Worm (Caenorhabditis elegans) whole organism, L4 larva: ENCODE results near the gene ssr-2.

ENCODE experiments used
- D1046.2 ChIP-seq: fragments of 200-800 bp; sonication (Bioruptor generic); IDR thresholded peaks from 2 replicates; pipeline ENCODE4 v1.3.6; 2022; ENCODE audit warnings: missing genetic modification characterization, missing compliant biosample characterization
- Y105C5A.15 ChIP-seq: fragments of 200-800 bp; sonication (Bioruptor generic); IDR thresholded peaks from 2 replicates; pipeline ENCODE4 v1.3.6; 2022; ENCODE audit warnings: missing genetic modification characterization, missing compliant biosample characterization
- Y48G9A.11 ChIP-seq: fragments of 200-800 bp; sonication (Bioruptor generic); IDR thresholded peaks from 2 replicates; pipeline ENCODE4 v1.3.6; 2022; ENCODE audit warnings: missing genetic modification reagents, missing genetic modification characterization, missing compliant biosample characterization
- Y5F2A.4 ChIP-seq: fragments of 200-800 bp; sonication (Bioruptor generic); optimal IDR thresholded peaks from 2 replicates; lab custom pipeline; 2018; ENCODE audit warnings: mild to moderate bottlenecking, missing genetic modification characterization, missing compliant biosample characterization
- aha-1 ChIP-seq: fragments of 150-350 bp; peaks from one replicate; lab custom pipeline; 2014; ENCODE audit warnings: missing biosample characterization, missing genetic modification characterization
- aly-2 ChIP-seq: sonication (generic microtip); optimal IDR thresholded peaks from 2 replicates; lab custom pipeline; 2018; ENCODE audit warnings: missing biosample characterization, missing genetic modification characterization
- arid-1 ChIP-seq: fragments of 200-800 bp; sonication (Bioruptor generic); conservative IDR thresholded peaks from 2 replicates; pipeline ENCODE4 v1.3.6; 2022; ENCODE audit warnings: missing genetic modification reagents, missing genetic modification characterization, missing compliant biosample characterization
- attf-4 ChIP-seq: sonication (generic microtip); optimal IDR thresholded peaks from 3 replicates; lab custom pipeline; 2017; ENCODE audit warnings: missing biosample characterization, missing genetic modification characterization
- daf-16 ChIP-seq, 3 experiments: sonication (generic microtip); optimal IDR thresholded peaks; 2 replicates each; lab custom pipeline; 2016 to 2017; ENCODE audit warnings: missing genetic modification characterization in 3 of 3, missing genetic modification reagents in 3 of 3, mild to moderate bottlenecking in 2 of 3, missing compliant biosample characterization in 2 of 3, missing biosample characterization in 1 of 3, moderate library complexity in 1 of 3
- dmd-6 ChIP-seq: fragments of 200-800 bp; sonication (Bioruptor generic); IDR thresholded peaks from 2 replicates; pipeline ENCODE4 v1.3.6; 2022; ENCODE audit warnings: missing genetic modification reagents, missing genetic modification characterization, missing compliant biosample characterization
- dve-1 ChIP-seq: sonication (generic microtip); optimal IDR thresholded peaks from 2 replicates; lab custom pipeline; 2017; ENCODE audit warnings: antibody characterized with exemption, mild to moderate bottlenecking, missing genetic modification characterization, missing compliant biosample characterization; ENCODE audit not compliant: insufficient read depth
- fkh-10 ChIP-seq: fragments of 150-350 bp; optimal IDR thresholded peaks from 2 replicates; lab custom pipeline; 2014; ENCODE audit warnings: missing biosample characterization, missing genetic modification reagents, missing genetic modification characterization
- hlh-11 ChIP-seq: fragments of 200-800 bp; sonication (Bioruptor generic); optimal IDR thresholded peaks from 2 replicates; lab custom pipeline; 2018; ENCODE audit warnings: mild to moderate bottlenecking, missing genetic modification characterization, missing compliant biosample characterization
- hlh-30 ChIP-seq: sonication (generic microtip); optimal IDR thresholded peaks from 2 replicates; lab custom pipeline; 2017; ENCODE audit warnings: antibody characterized with exemption, mild to moderate bottlenecking, missing genetic modification characterization, missing compliant biosample characterization; ENCODE audit not compliant: insufficient read depth
- lin-29 ChIP-seq: fragments of 200-800 bp; sonication (Bioruptor generic); IDR thresholded peaks from 2 replicates; pipeline ENCODE4 v1.3.6; 2022; ENCODE audit warnings: missing genetic modification reagents, missing genetic modification characterization, missing compliant biosample characterization
- lin-39 ChIP-seq: fragments of 150-350 bp; optimal IDR thresholded peaks from 2 replicates; lab custom pipeline; 2014; ENCODE audit warnings: missing biosample characterization, missing genetic modification reagents, missing genetic modification characterization
- lir-3 ChIP-seq: sonication (generic microtip); optimal IDR thresholded peaks from 2 replicates; lab custom pipeline; 2016; ENCODE audit warnings: mild to moderate bottlenecking, missing genetic modification characterization, missing compliant biosample characterization
- lsy-2 ChIP-seq, 2 experiments: fragments of 150-350 bp in 1 of 2; sonication (generic microtip) in 1 of 2; optimal IDR thresholded peaks; 2 replicates each; lab custom pipeline; 2014 to 2017; ENCODE audit warnings: missing biosample characterization in 2 of 2, missing genetic modification characterization in 2 of 2
- madf-5 ChIP-seq, 2 experiments: fragments of 200-800 bp; sonication (Bioruptor generic); IDR thresholded peaks; 2 replicates each; pipeline ENCODE4 v1.3.6; 2022; ENCODE audit warnings: missing compliant biosample characterization in 2 of 2, missing genetic modification characterization in 2 of 2
- mdl-1 ChIP-seq, 2 experiments: fragments of 150-350 bp in 1 of 2; sonication (generic microtip) in 1 of 2; optimal IDR thresholded peaks; 2 replicates each; lab custom pipeline; 2014 to 2017; ENCODE audit warnings: missing biosample characterization in 2 of 2, missing genetic modification characterization in 2 of 2
- mxl-3 ChIP-seq: fragments of 200-800 bp; sonication (Bioruptor generic); optimal IDR thresholded peaks from 2 replicates; lab custom pipeline; 2018; ENCODE audit warnings: mild to moderate bottlenecking, missing genetic modification characterization, missing compliant biosample characterization
- nhr-11 ChIP-seq: fragments of 150-350 bp; optimal IDR thresholded peaks from 2 replicates; lab custom pipeline; 2014; ENCODE audit warnings: missing biosample characterization, missing genetic modification characterization
- php-3 ChIP-seq: fragments of 200-800 bp; sonication (Bioruptor generic); IDR thresholded peaks from 2 replicates; pipeline ENCODE4 v1.3.6; 2022; ENCODE audit warnings: missing genetic modification reagents, missing genetic modification characterization, missing compliant biosample characterization
- pqm-1 ChIP-seq: sonication (generic microtip); optimal IDR thresholded peaks from 2 replicates; lab custom pipeline; 2017; ENCODE audit warnings: missing biosample characterization, missing genetic modification characterization
- rbr-2 ChIP-seq: sonication (generic microtip); optimal IDR thresholded peaks from 2 replicates; lab custom pipeline; 2016; ENCODE audit warnings: missing genotype, missing genetic modification characterization, missing compliant biosample characterization
- set-16 ChIP-seq: fragments of 200-800 bp; sonication (Bioruptor generic); IDR thresholded peaks from 2 replicates; pipeline ENCODE4 v1.3.6; 2022; ENCODE audit warnings: missing genetic modification reagents, missing genetic modification characterization, missing compliant biosample characterization
- snpc-1.2 ChIP-seq: fragments of 200-800 bp; sonication (Bioruptor generic); IDR thresholded peaks from 2 replicates; pipeline ENCODE4 v1.3.6; 2022; ENCODE audit warnings: missing genetic modification reagents, missing genetic modification characterization, missing compliant biosample characterization
- snpc-4 ChIP-seq: fragments of 150-350 bp; optimal IDR thresholded peaks from 2 replicates; lab custom pipeline; 2014; ENCODE audit warnings: missing biosample characterization, missing genetic modification characterization
- tag-97 ChIP-seq: fragments of 200-800 bp; sonication (Bioruptor generic); IDR thresholded peaks from 2 replicates; pipeline ENCODE4 v1.3.6; 2022; ENCODE audit warnings: missing genetic modification characterization, missing compliant biosample characterization
- tra-1 ChIP-seq: fragments of 200-800 bp; sonication (Bioruptor generic); IDR thresholded peaks from 2 replicates; pipeline ENCODE4 v1.3.6; 2022; ENCODE audit warnings: missing genetic modification reagents, missing genetic modification characterization, missing compliant biosample characterization
- unc-130 ChIP-seq: sonication (generic microtip); optimal IDR thresholded peaks from 2 replicates; lab custom pipeline; 2016; ENCODE audit warnings: missing genetic modification reagents, missing genetic modification characterization, missing compliant biosample characterization
- unc-39 ChIP-seq: sonication (generic microtip); optimal IDR thresholded peaks from 2 replicates; lab custom pipeline; 2017; ENCODE audit warnings: missing biosample characterization, missing genetic modification characterization
- unc-62 ChIP-seq, 3 experiments: fragments of 150-350 bp in 1 of 3; sonication (generic microtip); optimal IDR thresholded peaks in 2 of 3; peaks in 1 of 3; 1 replicate in 1 of 3; 2 replicates in 2 of 3; lab custom pipeline; 2014 to 2017; ENCODE audit warnings: missing biosample characterization in 3 of 3, missing genetic modification characterization in 3 of 3, missing genetic modification reagents in 3 of 3, missing genotype in 1 of 3
- ztf-11 ChIP-seq: fragments of 150-350 bp; optimal IDR thresholded peaks from 2 replicates; lab custom pipeline; 2014; ENCODE audit warnings: missing biosample characterization, missing genetic modification characterization

Gene ssr-2

ce11 chrX:2836770-2837169 is 9.2 kb upstream of the ssr-2 start:
- TF ChIP-seq tra-1 (GFP tag; lab: Robert Waterston, UW) (peak; percentile 78; the same call in 1 of the 2 replicates), hlh-11 (tag; lab: Kevin White, UChicago) (peak; percentile 61), daf-16 (GFP tag; optimal IDR thresholded peaks at IDR 0.05; lab: Kevin White, UChicago) (no peak), daf-16 (tag; optimal IDR thresholded peaks at IDR 0.05; lab: Kevin White, UChicago) (peak; percentile 59), tag-97 (GFP tag; lab: Robert Waterston, UW) (no peak), unc-62 (GFP tag; optimal IDR thresholded peaks at IDR 0.05 in 1 of 2; lab: Kevin White, UChicago) (peak in 1 of 2 experiments; percentile 0), unc-62 (tag; optimal IDR thresholded peaks at IDR 0.05; lab: Kevin White, UChicago) (no peak), mxl-3 (GFP tag; lab: Kevin White, UChicago) (peak; percentile 2), dmd-6 (GFP tag; lab: Robert Waterston, UW) (peak; percentile 87), lin-29 (GFP tag; lab: Robert Waterston, UW) (no peak), hlh-30 (tag; lab: Kevin White, UChicago) (no peak), dve-1 (peak; percentile 57), php-3 (GFP tag; lab: Robert Waterston, UW) (peak; percentile 71), pqm-1 (tag; lab: Kevin White, UChicago) (peak; percentile 79)

- TF ChIP-seq set-16 (GFP tag; lab: Robert Waterston, UW) (peak; percentile 85), snpc-1.2 (GFP tag; lab: Robert Waterston, UW) (0 out of 2 replicates have a peak, but pooled peaks have one; percentile 34), lin-39 (tag; lab: Kevin White, UChicago) (no peak), D1046.2 (no peak), lsy-2 (tag; optimal IDR thresholded peaks at IDR 0.05; lab: Kevin White, UChicago) (no peak), rbr-2 (tag; lab: Kevin White, UChicago) (no peak), aly-2 (tag; lab: Kevin White, UChicago) (no peak)
Observed at ce11 chrX:2826337-2826736, 1.2 kb downstream of the ssr-2 start.

ce11 chrX:2820148-2820547 is 7.4 kb downstream of the ssr-2 start, which contains the start of gene tsp-6:
Gene tsp-6, plus strand, starts transcription at chrX:2820448.
- no peak for TF ChIP-seq attf-4 (tag; lab: Kevin White, UChicago)
- no peak for TF ChIP-seq lir-3
- TF ChIP-seq ztf-11 = no peak
- TF ChIP-seq fkh-10 = no peak
- no peak for TF ChIP-seq Y105C5A.15 (GFP tag; lab: Robert Waterston, UW)
- no peak for TF ChIP-seq unc-130 (GFP tag; lab: Kevin White, UChicago)
- no peak for TF ChIP-seq hlh-30 (tag; lab: Kevin White, UChicago)
- TF ChIP-seq D1046.2 = no peak
- no peak for TF ChIP-seq php-3 (GFP tag; lab: Robert Waterston, UW)
- no peak for TF ChIP-seq madf-5 (GFP tag; IDR thresholded peaks at IDR 0.05; lab: Robert Waterston, UW)
- TF ChIP-seq snpc-1.2 (GFP tag; lab: Robert Waterston, UW) = no peak
- TF ChIP-seq Y48G9A.11 (GFP tag; lab: Robert Waterston, UW) = no peak
- TF ChIP-seq aly-2 (tag; lab: Kevin White, UChicago) = no peak
- TF ChIP-seq Y5F2A.4 (GFP tag; lab: Kevin White, UChicago) = no peak
- TF ChIP-seq unc-39 (tag; lab: Kevin White, UChicago) = no peak
- no peak for TF ChIP-seq mdl-1 (tag; optimal IDR thresholded peaks at IDR 0.05; lab: Kevin White, UChicago)
- TF ChIP-seq arid-1 (GFP tag; lab: Robert Waterston, UW) = no peak

ce11 chrX:2819747-2820146 is 7.8 kb downstream of the ssr-2 start:
- TF ChIP-seq snpc-4 (tag; lab: Kevin White, UChicago) = no peak
- peak; percentile 49 for TF ChIP-seq nhr-11 (tag; lab: Kevin White, UChicago)
- TF ChIP-seq fkh-10 = peak; percentile 7
- peak; percentile 64 for TF ChIP-seq aha-1 (tag; lab: Kevin White, UChicago)
- TF ChIP-seq, all 104 proteins: peak for 3
